Worm (Caenorhabditis elegans) whole organism, L4 larva: ENCODE measurements around the gene K08H2.7.

ENCODE experiments used
- T20F7.1 ChIP-seq: fragments of 200-800 bp; sonication (Bioruptor generic); optimal IDR thresholded peaks from 2 replicates; lab custom pipeline; 2018; ENCODE audit warnings: mild to moderate bottlenecking, missing genetic modification characterization, missing compliant biosample characterization
- Y105C5A.15 ChIP-seq: fragments of 200-800 bp; sonication (Bioruptor generic); IDR thresholded peaks from 2 replicates; pipeline ENCODE4 v1.3.6; 2022; ENCODE audit warnings: missing genetic modification characterization, missing compliant biosample characterization
- ZK337.2 ChIP-seq: fragments of 200-800 bp; sonication (Bioruptor generic); IDR thresholded peaks from 2 replicates; pipeline ENCODE4 v1.3.6; 2022; ENCODE audit warnings: missing genetic modification reagents, missing genetic modification characterization, missing compliant biosample characterization
- aha-1 ChIP-seq: fragments of 150-350 bp; peaks from one replicate; lab custom pipeline; 2014; ENCODE audit warnings: missing biosample characterization, missing genetic modification characterization
- ceh-32 ChIP-seq: sonication (generic microtip); optimal IDR thresholded peaks from 2 replicates; lab custom pipeline; 2016; ENCODE audit warnings: mild to moderate bottlenecking, missing genetic modification characterization, missing compliant biosample characterization; ENCODE audit not compliant: poor library complexity
- ceh-44 ChIP-seq: fragments of 200-800 bp; sonication (Bioruptor generic); IDR thresholded peaks from 2 replicates; pipeline ENCODE4 v1.3.6; 2022; ENCODE audit warnings: missing genetic modification reagents, missing genetic modification characterization, missing compliant biosample characterization
- ceh-82 ChIP-seq: sonication (generic microtip); optimal IDR thresholded peaks from 2 replicates; lab custom pipeline; 2017; ENCODE audit warnings: missing biosample characterization, missing genetic modification characterization
- daf-16 ChIP-seq, 3 experiments: sonication (generic microtip); optimal IDR thresholded peaks; 2 replicates each; lab custom pipeline; 2016 to 2017; ENCODE audit warnings: missing genetic modification characterization in 3 of 3, missing genetic modification reagents in 3 of 3, mild to moderate bottlenecking in 2 of 3, missing compliant biosample characterization in 2 of 3, missing biosample characterization in 1 of 3, moderate library complexity in 1 of 3
- daf-8 ChIP-seq: fragments of 200-800 bp; sonication (Bioruptor generic); IDR thresholded peaks from 2 replicates; pipeline ENCODE4 v1.3.6; 2022; ENCODE audit warnings: missing genetic modification characterization, missing compliant biosample characterization
- dmd-6 ChIP-seq: fragments of 200-800 bp; sonication (Bioruptor generic); IDR thresholded peaks from 2 replicates; pipeline ENCODE4 v1.3.6; 2022; ENCODE audit warnings: missing genetic modification reagents, missing genetic modification characterization, missing compliant biosample characterization
- egl-27 ChIP-seq: sonication (generic microtip); optimal IDR thresholded peaks from 3 replicates; lab custom pipeline; 2017; ENCODE audit warnings: missing biosample characterization, missing genetic modification reagents, missing genetic modification characterization
- hif-1 ChIP-seq, 2 experiments: sonication (generic microtip); optimal IDR thresholded peaks; 2 replicates each; lab custom pipeline; 2016 to 2017; ENCODE audit warnings: missing compliant biosample characterization in 2 of 2, missing genetic modification characterization in 2 of 2, missing genetic modification reagents in 2 of 2, missing genotype in 2 of 2, mild to moderate bottlenecking in 1 of 2
- hlh-11 ChIP-seq: fragments of 200-800 bp; sonication (Bioruptor generic); optimal IDR thresholded peaks from 2 replicates; lab custom pipeline; 2018; ENCODE audit warnings: mild to moderate bottlenecking, missing genetic modification characterization, missing compliant biosample characterization
- hlh-30 ChIP-seq: sonication (generic microtip); optimal IDR thresholded peaks from 2 replicates; lab custom pipeline; 2017; ENCODE audit warnings: antibody characterized with exemption, mild to moderate bottlenecking, missing genetic modification characterization, missing compliant biosample characterization; ENCODE audit not compliant: insufficient read depth
- hmg-1.1 ChIP-seq: fragments of 200-800 bp; sonication (Bioruptor generic); IDR thresholded peaks from 2 replicates; pipeline ENCODE4 v1.3.6; 2022; ENCODE audit warnings: missing genetic modification reagents, missing genetic modification characterization, missing compliant biosample characterization
- lin-29 ChIP-seq: fragments of 200-800 bp; sonication (Bioruptor generic); IDR thresholded peaks from 2 replicates; pipeline ENCODE4 v1.3.6; 2022; ENCODE audit warnings: missing genetic modification reagents, missing genetic modification characterization, missing compliant biosample characterization
- madf-5 ChIP-seq, 2 experiments: fragments of 200-800 bp; sonication (Bioruptor generic); IDR thresholded peaks; 2 replicates each; pipeline ENCODE4 v1.3.6; 2022; ENCODE audit warnings: missing compliant biosample characterization in 2 of 2, missing genetic modification characterization in 2 of 2
- mdl-1 ChIP-seq, 2 experiments: fragments of 150-350 bp in 1 of 2; sonication (generic microtip) in 1 of 2; optimal IDR thresholded peaks; 2 replicates each; lab custom pipeline; 2014 to 2017; ENCODE audit warnings: missing biosample characterization in 2 of 2, missing genetic modification characterization in 2 of 2
- mep-1 ChIP-seq: fragments of 150-350 bp; sonication (generic microtip); optimal IDR thresholded peaks from 3 replicates; lab custom pipeline; 2014; ENCODE audit warnings: missing biosample characterization, missing genetic modification characterization
- mes-2 ChIP-seq: sonication (generic microtip); optimal IDR thresholded peaks from 2 replicates; lab custom pipeline; 2016; ENCODE audit warnings: missing genotype, mild to moderate bottlenecking, missing genetic modification characterization, missing compliant biosample characterization; ENCODE audit not compliant: poor library complexity, severe bottlenecking
- mxl-2 ChIP-seq: fragments of 200-800 bp; sonication (Bioruptor generic); conservative IDR thresholded peaks from 2 replicates; pipeline ENCODE4 v1.3.6; 2022; ENCODE audit warnings: missing genetic modification reagents, missing genetic modification characterization, missing compliant biosample characterization
- mxl-3 ChIP-seq: fragments of 200-800 bp; sonication (Bioruptor generic); optimal IDR thresholded peaks from 2 replicates; lab custom pipeline; 2018; ENCODE audit warnings: mild to moderate bottlenecking, missing genetic modification characterization, missing compliant biosample characterization
- nhr-10 ChIP-seq: fragments of 150-350 bp; optimal IDR thresholded peaks from 2 replicates; lab custom pipeline; 2014; ENCODE audit warnings: missing biosample characterization, missing genetic modification characterization
- nhr-102 ChIP-seq: sonication (generic microtip); optimal IDR thresholded peaks from 2 replicates; lab custom pipeline; 2016; ENCODE audit warnings: mild to moderate bottlenecking, missing genetic modification characterization, moderate library complexity, missing compliant biosample characterization
- nhr-11 ChIP-seq: fragments of 150-350 bp; optimal IDR thresholded peaks from 2 replicates; lab custom pipeline; 2014; ENCODE audit warnings: missing biosample characterization, missing genetic modification characterization
- nhr-111 ChIP-seq: fragments of 200-800 bp; sonication (Bioruptor generic); optimal IDR thresholded peaks from 2 replicates; lab custom pipeline; 2018; ENCODE audit warnings: mild to moderate bottlenecking, missing genetic modification characterization, missing compliant biosample characterization
- nhr-25 ChIP-seq: sonication (generic microtip); optimal IDR thresholded peaks from 2 replicates; lab custom pipeline; 2017; ENCODE audit warnings: missing genetic modification characterization, mild to moderate bottlenecking, missing compliant biosample characterization, antibody characterized with exemption, moderate library complexity, borderline replicate concordance; ENCODE audit not compliant: insufficient read depth
- nhr-42 ChIP-seq: fragments of 200-800 bp; sonication (Bioruptor generic); IDR thresholded peaks from 2 replicates; pipeline ENCODE4 v1.3.6; 2022; ENCODE audit warnings: missing genetic modification characterization, missing compliant biosample characterization
- nhr-48 ChIP-seq: sonication (generic microtip); optimal IDR thresholded peaks from 2 replicates; lab custom pipeline; 2016; ENCODE audit warnings: mild to moderate bottlenecking, missing genetic modification characterization, missing compliant biosample characterization
- nhr-6 ChIP-seq: fragments of 150-350 bp; optimal IDR thresholded peaks from 2 replicates; lab custom pipeline; 2014; ENCODE audit warnings: missing biosample characterization, missing genetic modification characterization
- nhr-76 ChIP-seq: fragments of 150-350 bp; optimal IDR thresholded peaks from 2 replicates; lab custom pipeline; 2014; ENCODE audit warnings: missing biosample characterization, missing genetic modification characterization
- pha-4 ChIP-seq, 2 experiments: fragments of 150-350 bp in 1 of 2; fragments of 200-800 bp in 1 of 2; sonication (Bioruptor generic) in 1 of 2; IDR thresholded peaks in 1 of 2; optimal IDR thresholded peaks in 1 of 2; 2 replicates each; pipeline versions ENCODE4 v1.3.6 to Lab custom; 2014 to 2022; ENCODE audit warnings: missing genetic modification characterization in 2 of 2, missing genetic modification reagents in 2 of 2, missing biosample characterization in 1 of 2, missing compliant biosample characterization in 1 of 2
- php-3 ChIP-seq: fragments of 200-800 bp; sonication (Bioruptor generic); IDR thresholded peaks from 2 replicates; pipeline ENCODE4 v1.3.6; 2022; ENCODE audit warnings: missing genetic modification reagents, missing genetic modification characterization, missing compliant biosample characterization
- set-16 ChIP-seq: fragments of 200-800 bp; sonication (Bioruptor generic); IDR thresholded peaks from 2 replicates; pipeline ENCODE4 v1.3.6; 2022; ENCODE audit warnings: missing genetic modification reagents, missing genetic modification characterization, missing compliant biosample characterization
- skn-1 ChIP-seq: fragments of 150-350 bp; optimal IDR thresholded peaks from 2 replicates; lab custom pipeline; 2014; ENCODE audit warnings: missing biosample characterization, missing genetic modification characterization
- spr-1 ChIP-seq: sonication (generic microtip); optimal IDR thresholded peaks from 2 replicates; lab custom pipeline; 2016; ENCODE audit warnings: mild to moderate bottlenecking, missing genetic modification characterization, missing compliant biosample characterization
- spr-3 ChIP-seq: fragments of 200-800 bp; sonication (Bioruptor generic); optimal IDR thresholded peaks from 2 replicates; lab custom pipeline; 2018; ENCODE audit warnings: mild to moderate bottlenecking, missing genetic modification characterization, missing compliant biosample characterization
- tag-97 ChIP-seq: fragments of 200-800 bp; sonication (Bioruptor generic); IDR thresholded peaks from 2 replicates; pipeline ENCODE4 v1.3.6; 2022; ENCODE audit warnings: missing genetic modification characterization, missing compliant biosample characterization
- unc-62 ChIP-seq, 3 experiments: fragments of 150-350 bp in 1 of 3; sonication (generic microtip); optimal IDR thresholded peaks in 2 of 3; peaks in 1 of 3; 1 replicate in 1 of 3; 2 replicates in 2 of 3; lab custom pipeline; 2014 to 2017; ENCODE audit warnings: missing biosample characterization in 3 of 3, missing genetic modification characterization in 3 of 3, missing genetic modification reagents in 3 of 3, missing genotype in 1 of 3
- zag-1 ChIP-seq: fragments of 150-350 bp; optimal IDR thresholded peaks from 2 replicates; lab custom pipeline; 2014; ENCODE audit warnings: missing biosample characterization, missing genetic modification characterization
- zfp-2 ChIP-seq: sonication (generic microtip); optimal IDR thresholded peaks from 2 replicates; lab custom pipeline; 2016; ENCODE audit warnings: mild to moderate bottlenecking, missing genetic modification characterization, missing compliant biosample characterization
- zfp-3 ChIP-seq: fragments of 200-800 bp; sonication (Bioruptor generic); conservative IDR thresholded peaks from 2 replicates; pipeline ENCODE4 v1.3.6; 2022; ENCODE audit warnings: missing genetic modification reagents, missing genetic modification characterization, missing compliant biosample characterization
- zip-11 ChIP-seq: fragments of 200-800 bp; sonication (Bioruptor generic); IDR thresholded peaks from 2 replicates; pipeline ENCODE4 v1.3.6; 2022; ENCODE audit warnings: missing genetic modification characterization, missing compliant biosample characterization
- zip-2 ChIP-seq: fragments of 150-350 bp; optimal IDR thresholded peaks from 2 replicates; lab custom pipeline; 2014; ENCODE audit warnings: missing biosample characterization, missing genetic modification characterization

The K08H2.7 gene

DNA sequence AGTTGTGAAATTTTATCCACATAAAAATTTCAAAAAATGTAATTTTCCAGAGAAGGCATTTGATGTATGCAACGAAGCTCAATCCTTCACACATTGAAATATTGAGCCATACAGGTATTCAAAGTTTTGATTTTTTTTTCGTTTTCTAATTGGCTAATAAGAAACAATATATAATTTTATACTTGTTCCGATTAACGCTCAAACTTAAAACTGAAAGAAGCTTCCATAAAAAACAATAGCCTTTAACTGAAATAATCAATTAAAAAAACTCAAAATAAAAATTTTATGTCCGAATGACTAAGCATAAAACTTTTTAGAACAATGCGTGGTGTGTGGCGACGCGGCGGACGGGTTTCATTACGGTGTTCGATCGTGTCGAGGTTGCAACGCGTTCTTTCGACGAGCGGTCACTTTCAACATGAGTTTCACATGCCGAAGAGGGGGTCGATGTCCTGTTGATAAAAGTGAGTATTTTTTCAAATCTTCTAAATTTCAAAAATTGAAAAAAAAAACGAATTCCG, 3.7 kb upstream of the K08H2.7 start, which contains the start of gene nhr-32:
nhr-32 (plus strand) TSS at position 51 of the 521 bp plus-strand sequence.
- TF ChIP-seq zag-1 (tag; lab: Kevin White, UChicago) (no peak), nhr-6 (tag; lab: Kevin White, UChicago) (no peak), unc-62 (GFP tag; optimal IDR thresholded peaks at IDR 0.05 in 1 of 2; lab: Kevin White, UChicago) (peak in 1 of 2 experiments; percentile 89), unc-62 (tag; optimal IDR thresholded peaks at IDR 0.05; lab: Kevin White, UChicago) (no peak), hmg-1.1 (GFP tag; lab: Robert Waterston, UW) (no peak), hlh-30 (tag; lab: Kevin White, UChicago) (peak; percentile 28), egl-27 (tag; lab: Kevin White, UChicago) (no peak), T20F7.1 (GFP tag; lab: Kevin White, UChicago) (no peak), nhr-42 (GFP tag; lab: Robert Waterston, UW) (no peak), mxl-3 (GFP tag; lab: Kevin White, UChicago) (peak; percentile 23), mes-2 (tag; lab: Kevin White, UChicago) (peak; percentile 19), aha-1 (tag; lab: Kevin White, UChicago) (peak; percentile 58), zfp-2 (no peak), ZK337.2 (no peak), madf-5 (GFP tag; IDR thresholded peaks at IDR 0.05; lab: Robert Waterston, UW) (no peak), mxl-2 (GFP tag; lab: Robert Waterston, UW) (no peak), nhr-111 (GFP tag; lab: Kevin White, UChicago) (no peak), zip-2 (tag; lab: Kevin White, UChicago) (no peak), mdl-1 (tag; optimal IDR thresholded peaks at IDR 0.05; lab: Kevin White, UChicago) (peak in 1 of 2 experiments; percentile 22), dmd-6 (GFP tag; lab: Robert Waterston, UW) (peak; percentile 24), nhr-102 (no peak), nhr-76 (tag; lab: Kevin White, UChicago) (no peak)

DNA sequence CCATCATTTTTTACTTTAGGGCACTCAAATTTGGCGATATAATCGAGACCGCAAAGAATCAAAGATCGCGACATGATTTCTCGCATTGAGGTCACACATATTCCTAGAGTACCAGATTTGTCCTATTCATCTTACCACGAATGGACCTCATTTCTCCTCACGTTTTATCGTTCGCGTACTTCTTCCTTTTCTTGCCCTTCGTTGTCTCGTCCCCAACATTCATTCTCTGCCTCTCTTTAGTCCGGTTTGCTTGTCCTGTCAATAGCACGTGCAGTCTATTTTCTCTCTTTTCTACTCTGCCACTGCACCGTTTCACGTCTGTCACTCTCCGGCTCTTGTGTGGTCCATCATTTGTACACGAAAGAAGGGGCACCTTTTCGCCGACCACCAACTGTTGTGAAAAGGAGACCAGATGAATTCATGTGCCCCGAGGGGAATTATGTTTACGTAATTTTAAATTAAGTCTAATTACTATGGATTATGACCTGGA, 3.2 kb upstream of the K08H2.7 start:
- TF ChIP-seq spr-1 (tag; lab: Kevin White, UChicago) = no peak
- TF ChIP-seq daf-16 (GFP tag; optimal IDR thresholded peaks at IDR 0.05; lab: Kevin White, UChicago) = peak in 1 of 2 experiments; percentile 57
- TF ChIP-seq daf-16 (tag; optimal IDR thresholded peaks at IDR 0.05; lab: Kevin White, UChicago) = peak; percentile 77
- TF ChIP-seq tag-97 (GFP tag; lab: Robert Waterston, UW) = no peak
- TF ChIP-seq ceh-32 (tag; lab: Kevin White, UChicago) = no peak
- TF ChIP-seq mxl-3 (GFP tag; lab: Kevin White, UChicago) = peak; percentile 86
- TF ChIP-seq mep-1 (tag; lab: Kevin White, UChicago) = peak; percentile 81
- no peak for TF ChIP-seq spr-3 (GFP tag; lab: Kevin White, UChicago)
- peak in 1 of 2 experiments; percentile 69 for TF ChIP-seq hif-1 (tag; optimal IDR thresholded peaks at IDR 0.05; lab: Kevin White, UChicago)
- TF ChIP-seq nhr-11 (tag; lab: Kevin White, UChicago) = peak; percentile 87
- TF ChIP-seq nhr-42 (GFP tag; lab: Robert Waterston, UW) = no peak
- TF ChIP-seq nhr-48 (tag; lab: Kevin White, UChicago) = peak; percentile 22
- TF ChIP-seq nhr-25 (tag; lab: Kevin White, UChicago) = no peak
- peak; percentile 86 for TF ChIP-seq hlh-11 (tag; lab: Kevin White, UChicago)
- no peak for TF ChIP-seq skn-1 (tag; lab: Kevin White, UChicago)
- no peak for TF ChIP-seq ceh-82
- TF ChIP-seq lin-29 (GFP tag; lab: Robert Waterston, UW) = no peak
- TF ChIP-seq pha-4 (GFP tag; IDR thresholded peaks at IDR 0.05; lab: Robert Waterston, UW) = no peak
- peak; percentile 49 for TF ChIP-seq pha-4 (tag; optimal IDR thresholded peaks at IDR 0.05; lab: Kevin White, UChicago)
- TF ChIP-seq zip-11 = no peak
- no peak for TF ChIP-seq mxl-2 (GFP tag; lab: Robert Waterston, UW)
- no peak for TF ChIP-seq zfp-2
- TF ChIP-seq set-16 (GFP tag; lab: Robert Waterston, UW) = no peak
- no peak for TF ChIP-seq php-3 (GFP tag; lab: Robert Waterston, UW)
- no peak for TF ChIP-seq Y105C5A.15
- peak; percentile 73 for TF ChIP-seq nhr-10 (tag; lab: Kevin White, UChicago)
- peak; percentile 61 for TF ChIP-seq nhr-6 (tag; lab: Kevin White, UChicago)
- no peak for TF ChIP-seq ZK337.2
- no peak for TF ChIP-seq ceh-44 (GFP tag; lab: Robert Waterston, UW)
- no peak for TF ChIP-seq daf-8 (GFP tag; lab: Robert Waterston, UW)
- TF ChIP-seq zfp-3 (GFP tag; lab: Robert Waterston, UW) = no peak
- TF ChIP-seq unc-62 (GFP tag; optimal IDR thresholded peaks at IDR 0.05 in 1 of 2; lab: Kevin White, UChicago) = peak in 1 of 2 experiments; percentile 99
- no peak for TF ChIP-seq unc-62 (tag; optimal IDR thresholded peaks at IDR 0.05; lab: Kevin White, UChicago)
- peak; percentile 85 to 99 for TF ChIP-seq mdl-1 (tag; optimal IDR thresholded peaks at IDR 0.05; lab: Kevin White, UChicago)
- peak; percentile 74 for TF ChIP-seq dmd-6 (GFP tag; lab: Robert Waterston, UW)
- peak; percentile 93 for TF ChIP-seq hlh-30 (tag; lab: Kevin White, UChicago)
